Fruit fly (Drosophila melanogaster) whole organism, prepupa: ENCODE data around the gene Alp11.

ENCODE experiments used
- CG10631 ChIP-seq: fragments of 200-800 bp; sonication (Bioruptor generic); optimal IDR thresholded peaks from 2 replicates; lab custom pipeline; 2016; ENCODE audit warnings: missing biosample characterization, missing genetic modification characterization
- CG15336 ChIP-seq: fragments of 200-800 bp; sonication (Bioruptor generic); IDR thresholded peaks from 2 replicates; pipeline ENCODE4 v1.3.6; 2022; ENCODE audit warnings: missing biosample characterization, missing genetic modification characterization
- CG3032 ChIP-seq: fragments of 200-800 bp; optimal IDR thresholded peaks from 2 replicates; lab custom pipeline; 2019; ENCODE audit warnings: missing biosample characterization, mild to moderate bottlenecking, missing genetic modification characterization, moderate library complexity
- CG31627 ChIP-seq: fragments of 200-800 bp; sonication (Bioruptor generic); optimal IDR thresholded peaks from 3 replicates; lab custom pipeline; 2016; ENCODE audit warnings: missing biosample characterization, missing genetic modification characterization
- CG8319 ChIP-seq: fragments of 200-800 bp; sonication (Bioruptor generic); optimal IDR thresholded peaks from 3 replicates; lab custom pipeline; 2016; ENCODE audit warnings: missing biosample characterization, missing genetic modification characterization
- CG9139 ChIP-seq: fragments of 200-800 bp; sonication (Bioruptor generic); optimal IDR thresholded peaks from 3 replicates; lab custom pipeline; 2017; ENCODE audit warnings: missing biosample characterization, mild to moderate bottlenecking, missing genetic modification characterization
- OdsH ChIP-seq: fragments of 200-800 bp; sonication (Bioruptor generic); optimal IDR thresholded peaks from 3 replicates; lab custom pipeline; 2016; ENCODE audit warnings: missing biosample characterization, missing genetic modification characterization
- Sox15 ChIP-seq: fragments of 200-800 bp; sonication (Bioruptor generic); optimal IDR thresholded peaks from 3 replicates; lab custom pipeline; 2016; ENCODE audit warnings: missing biosample characterization, missing genetic modification characterization
- acj6 ChIP-seq: fragments of 200-800 bp; sonication (Bioruptor generic); optimal IDR thresholded peaks from 3 replicates; lab custom pipeline; 2016; ENCODE audit warnings: missing biosample characterization, missing genetic modification characterization
- eg ChIP-seq: fragments of 200-800 bp; sonication (Bioruptor generic); IDR thresholded peaks from 3 replicates; pipeline ENCODE4 v1.3.6; 2022; ENCODE audit warnings: missing biosample characterization, missing genetic modification characterization
- fd85E ChIP-seq: fragments of 200-800 bp; sonication (Bioruptor generic); optimal IDR thresholded peaks from 3 replicates; lab custom pipeline; 2016; ENCODE audit warnings: missing biosample characterization, missing genetic modification characterization
- fkh ChIP-seq: fragments of 200-800 bp; sonication (Bioruptor generic); optimal IDR thresholded peaks from 3 replicates; lab custom pipeline; 2017; ENCODE audit warnings: missing biosample characterization, mild to moderate bottlenecking, missing genetic modification characterization, moderate library complexity

- no peak for TF ChIP-seq fkh (GFP tag; lab: Kevin White, UChicago)
- no peak for TF ChIP-seq OdsH (GFP tag; lab: Kevin White, UChicago)
- no peak for TF ChIP-seq CG9139
- no peak for TF ChIP-seq fd85E (GFP tag; lab: Kevin White, UChicago)
- peak; percentile 13 for TF ChIP-seq Sox15 (GFP tag; lab: Kevin White, UChicago)
- no peak for TF ChIP-seq eg (GFP tag; lab: Robert Waterston, UW)
- TF ChIP-seq CG10631 (GFP tag; lab: Kevin White, UChicago): no peak
- TF ChIP-seq CG8319 (GFP tag; lab: Kevin White, UChicago): no peak
- TF ChIP-seq acj6: no peak
- peak; percentile 46 for TF ChIP-seq CG31627 (GFP tag; lab: Kevin White, UChicago)
- TF ChIP-seq CG15336 (GFP tag; lab: Robert Waterston, UW): no peak
- TF ChIP-seq CG3032 (tag; lab: Kevin White, UChicago): peak; percentile 52
Observed at dm6 chrX:15582853-15583252, 4.7 kb upstream of the Alp11 start, which contains the start of the genes CG9215 and CG8097.
